Fruit fly (Drosophila melanogaster): Measurements from ENCODE around the gene CG11786.

Gene CG11786

dm6 chr3R:25027281-25028219 lies 18.6 kb upstream of the CG11786 start:
- TF ChIP-seq CG1620 (GFP tag; optimal IDR thresholded peaks at IDR 0.05) (no peak), Hr96 (GFP tag; optimal IDR thresholded peaks at IDR 0.05) (no peak), CG14711 (tag; optimal IDR thresholded peaks at IDR 0.05) (peak; percentile 8), Crg-1 (GFP tag; optimal IDR thresholded peaks at IDR 0.05) (no peak), CG7101 (tag; optimal IDR thresholded peaks at IDR 0.05) (peak; percentile 42), cnc (optimal IDR thresholded peaks at IDR 0.05) (no peak), tj (GFP tag; optimal IDR thresholded peaks at IDR 0.05) (peak; percentile 10), CG11617 (GFP tag; optimal IDR thresholded peaks at IDR 0.05) (peak; percentile 74), CG12768 (GFP tag; optimal IDR thresholded peaks at IDR 0.05) (peak; percentile 40), kay (GFP tag; ENCODE audit: borderline replicate concordance) (peak; percentile 95), bab1 (GFP tag; optimal IDR thresholded peaks at IDR 0.05) (no peak), ovo (GFP tag; optimal IDR thresholded peaks at IDR 0.05) (no peak), cic (GFP tag; optimal IDR thresholded peaks at IDR 0.05) (no peak), Mnt (GFP tag; optimal IDR thresholded peaks at IDR 0.05) (peak; percentile 34), toe (GFP tag; optimal IDR thresholded peaks at IDR 0.05) (no peak), pad (GFP tag; optimal IDR thresholded peaks at IDR 0.05) (peak; percentile 41), CG7045 (GFP tag; optimal IDR thresholded peaks at IDR 0.05) (peak; percentile 28), CG33017 (tag; optimal IDR thresholded peaks at IDR 0.05) (no peak), CG5204 (GFP tag; optimal IDR thresholded peaks at IDR 0.05) (no peak)

- peak in 1 of 2 experiments; percentile 56 for TF ChIP-seq cnc (optimal IDR thresholded peaks at IDR 0.05)
- TF ChIP-seq pad (GFP tag; optimal IDR thresholded peaks at IDR 0.05), result no peak
These were observed 13.4 kb upstream of the CG11786 start for dm6 chr3R:25032686-25033085.

- no peak for TF ChIP-seq CG7045 (GFP tag; optimal IDR thresholded peaks at IDR 0.05)
- TF ChIP-seq kay (GFP tag; ENCODE audit: borderline replicate concordance), result no peak
- TF ChIP-seq CG5204 (GFP tag; optimal IDR thresholded peaks at IDR 0.05), result no peak
- TF ChIP-seq Hr96 (GFP tag; optimal IDR thresholded peaks at IDR 0.05), result no peak
- TF ChIP-seq CG12768 (GFP tag; optimal IDR thresholded peaks at IDR 0.05), result no peak
- no peak for TF ChIP-seq toe (GFP tag; optimal IDR thresholded peaks at IDR 0.05)
- no peak for TF ChIP-seq CG7101 (tag; optimal IDR thresholded peaks at IDR 0.05)
- peak; percentile 64 for TF ChIP-seq bab1 (GFP tag; optimal IDR thresholded peaks at IDR 0.05)
- peak; percentile 39 for TF ChIP-seq cic (GFP tag; optimal IDR thresholded peaks at IDR 0.05)
- TF ChIP-seq CG1620 (GFP tag; optimal IDR thresholded peaks at IDR 0.05), result no peak
- TF ChIP-seq pad (GFP tag; optimal IDR thresholded peaks at IDR 0.05), result no peak
- TF ChIP-seq Clk (GFP tag; optimal IDR thresholded peaks at IDR 0.05), result no peak
- TF ChIP-seq cnc (optimal IDR thresholded peaks at IDR 0.05), result no peak
- TF ChIP-seq tj (GFP tag; optimal IDR thresholded peaks at IDR 0.05), result peak; percentile 98
- no peak for TF ChIP-seq CG14711 (tag; optimal IDR thresholded peaks at IDR 0.05)
- peak; percentile 31 for TF ChIP-seq CG11617 (GFP tag; optimal IDR thresholded peaks at IDR 0.05)
- TF ChIP-seq Crg-1 (GFP tag; optimal IDR thresholded peaks at IDR 0.05), result no peak
- TF ChIP-seq Mnt (GFP tag; optimal IDR thresholded peaks at IDR 0.05), result peak; percentile 35
- TF ChIP-seq CG33017 (tag; optimal IDR thresholded peaks at IDR 0.05), result no peak
- no peak for TF ChIP-seq ovo (GFP tag; optimal IDR thresholded peaks at IDR 0.05)
These were observed 13.0 kb upstream of the CG11786 start, which contains the start of gene Smg6 for dm6 chr3R:25033142-25033586. Gene Smg6 (minus strand): TSS chr3R:25033465.

dm6 chr3R:25036644-25037043 lies 9.5 kb upstream of the CG11786 start, which contains the start of gene CG31115:
Gene CG31115 (plus strand): TSS chr3R:25036944.
- no peak for TF ChIP-seq kay (GFP tag; ENCODE audit: borderline replicate concordance)
- TF ChIP-seq CG14711 (tag; optimal IDR thresholded peaks at IDR 0.05), result no peak
- TF ChIP-seq Hr96 (GFP tag; optimal IDR thresholded peaks at IDR 0.05), result no peak
- no peak for TF ChIP-seq Crg-1 (GFP tag; optimal IDR thresholded peaks at IDR 0.05)
- no peak for TF ChIP-seq Mnt (GFP tag; optimal IDR thresholded peaks at IDR 0.05)
- TF ChIP-seq CG7101 (tag; optimal IDR thresholded peaks at IDR 0.05), result no peak
- TF ChIP-seq CG33017 (tag; optimal IDR thresholded peaks at IDR 0.05), result no peak
- no peak for TF ChIP-seq toe (GFP tag; optimal IDR thresholded peaks at IDR 0.05)
- TF ChIP-seq CG12768 (GFP tag; optimal IDR thresholded peaks at IDR 0.05), result no peak

dm6 chr3R:25039028-25039476 lies 7.1 kb upstream of the CG11786 start, which contains the start of the genes Ythdf and bai:
Gene Ythdf (minus strand): TSS chr3R:25039249.
Gene bai (plus strand): TSS chr3R:25039374.
- peak; percentile 1 for TF ChIP-seq CG12768 (GFP tag; optimal IDR thresholded peaks at IDR 0.05)
- TF ChIP-seq Hr96 (GFP tag; optimal IDR thresholded peaks at IDR 0.05), result no peak
- TF ChIP-seq CG33017 (tag; optimal IDR thresholded peaks at IDR 0.05), result no peak
- TF ChIP-seq CG7101 (tag; optimal IDR thresholded peaks at IDR 0.05), result peak; percentile 40
- peak; percentile 25 for TF ChIP-seq CG14711 (tag; optimal IDR thresholded peaks at IDR 0.05)
- no peak for TF ChIP-seq ovo (GFP tag; optimal IDR thresholded peaks at IDR 0.05)
- no peak for TF ChIP-seq cic (GFP tag; optimal IDR thresholded peaks at IDR 0.05)
- TF ChIP-seq CG1620 (GFP tag; optimal IDR thresholded peaks at IDR 0.05), result peak; percentile 65
- no peak for TF ChIP-seq cnc (optimal IDR thresholded peaks at IDR 0.05)
- no peak for TF ChIP-seq CG5204 (GFP tag; optimal IDR thresholded peaks at IDR 0.05)
- TF ChIP-seq kay (GFP tag; ENCODE audit: borderline replicate concordance), result no peak
- TF ChIP-seq Clk (GFP tag; optimal IDR thresholded peaks at IDR 0.05), result peak; percentile 30
- TF ChIP-seq tj (GFP tag; optimal IDR thresholded peaks at IDR 0.05), result no peak
- no peak for TF ChIP-seq toe (GFP tag; optimal IDR thresholded peaks at IDR 0.05)
- TF ChIP-seq pad (GFP tag; optimal IDR thresholded peaks at IDR 0.05), result peak; percentile 55
- peak; percentile 30 for TF ChIP-seq bab1 (GFP tag; optimal IDR thresholded peaks at IDR 0.05)
- TF ChIP-seq Mnt (GFP tag; optimal IDR thresholded peaks at IDR 0.05), result peak; percentile 58
- peak; percentile 46 for TF ChIP-seq CG11617 (GFP tag; optimal IDR thresholded peaks at IDR 0.05)
- TF ChIP-seq Crg-1 (GFP tag; optimal IDR thresholded peaks at IDR 0.05), result peak; percentile 35
